Fruit fly (Drosophila melanogaster) whole organism, prepupa: ENCODE results near the gene CG7675.

Source experiments
- Blimp-1 ChIP-seq: fragments of 200-800 bp; sonication (Bioruptor generic); optimal IDR thresholded peaks from 3 replicates; lab custom pipeline; 2017; ENCODE audit warnings: missing biosample characterization, missing genetic modification characterization, mild to moderate bottlenecking, moderate library complexity, missing genetic modification reagents
- CG10631 ChIP-seq: fragments of 200-800 bp; sonication (Bioruptor generic); optimal IDR thresholded peaks from 2 replicates; lab custom pipeline; 2016; ENCODE audit warnings: missing biosample characterization, missing genetic modification characterization
- CG10669 ChIP-seq: fragments of 200-800 bp; sonication (Bioruptor generic); optimal IDR thresholded peaks from 3 replicates; lab custom pipeline; 2018; ENCODE audit warnings: missing biosample characterization, mild to moderate bottlenecking, missing genetic modification characterization, moderate library complexity
- CG11294 ChIP-seq: fragments of 200-800 bp; sonication (Bioruptor generic); IDR thresholded peaks from 2 replicates; pipeline ENCODE4 v1.3.6; 2022; ENCODE audit warnings: missing biosample characterization, missing genetic modification characterization
- CG11762 ChIP-seq: fragments of 200-800 bp; sonication (Bioruptor generic); optimal IDR thresholded peaks from 3 replicates; lab custom pipeline; 2016; ENCODE audit warnings: missing biosample characterization, missing genetic modification characterization; ENCODE audit not compliant: insufficient read depth
- CG11902 ChIP-seq: fragments of 200-800 bp; sonication (Bioruptor generic); optimal IDR thresholded peaks from 3 replicates; lab custom pipeline; 2016; ENCODE audit warnings: missing biosample characterization, missing genetic modification characterization
- CG15336 ChIP-seq: fragments of 200-800 bp; sonication (Bioruptor generic); IDR thresholded peaks from 2 replicates; pipeline ENCODE4 v1.3.6; 2022; ENCODE audit warnings: missing biosample characterization, missing genetic modification characterization
- CG16779 ChIP-seq: fragments of 200-800 bp; sonication (Bioruptor generic); optimal IDR thresholded peaks from 3 replicates; lab custom pipeline; 2017; ENCODE audit warnings: missing biosample characterization, mild to moderate bottlenecking, missing genetic modification characterization
- CG3032 ChIP-seq: fragments of 200-800 bp; optimal IDR thresholded peaks from 2 replicates; lab custom pipeline; 2019; ENCODE audit warnings: missing biosample characterization, mild to moderate bottlenecking, missing genetic modification characterization, moderate library complexity
- CG31627 ChIP-seq: fragments of 200-800 bp; sonication (Bioruptor generic); optimal IDR thresholded peaks from 3 replicates; lab custom pipeline; 2016; ENCODE audit warnings: missing biosample characterization, missing genetic modification characterization
- CG32006 ChIP-seq: fragments of 200-800 bp; sonication (Bioruptor generic); optimal IDR thresholded peaks from 3 replicates; lab custom pipeline; 2017; ENCODE audit warnings: missing biosample characterization, mild to moderate bottlenecking, missing genetic modification characterization
- CG3919 ChIP-seq: fragments of 200-800 bp; sonication (Bioruptor generic); optimal IDR thresholded peaks from 3 replicates; lab custom pipeline; 2016; ENCODE audit warnings: missing biosample characterization, missing genetic modification characterization
- CG4318 ChIP-seq: fragments of 200-800 bp; sonication (Bioruptor generic); optimal IDR thresholded peaks from 3 replicates; lab custom pipeline; 2017; ENCODE audit warnings: missing biosample characterization, mild to moderate bottlenecking, missing genetic modification characterization
- CG6276 ChIP-seq: fragments of 200-800 bp; sonication (Bioruptor generic); optimal IDR thresholded peaks from 2 replicates; lab custom pipeline; 2017; ENCODE audit warnings: missing biosample characterization, mild to moderate bottlenecking, missing genetic modification characterization
- CG6792 ChIP-seq: fragments of 200-800 bp; sonication (Bioruptor generic); optimal IDR thresholded peaks from 3 replicates; lab custom pipeline; 2016; ENCODE audit warnings: missing biosample characterization, missing genetic modification characterization
- CG6808 ChIP-seq: fragments of 200-800 bp; sonication (Bioruptor generic); optimal IDR thresholded peaks from 3 replicates; lab custom pipeline; 2017; ENCODE audit warnings: missing biosample characterization, missing genetic modification characterization, mild to moderate bottlenecking, moderate library complexity, missing genetic modification reagents
- CG6854 ChIP-seq: fragments of 200-800 bp; sonication (Bioruptor generic); optimal IDR thresholded peaks from 2 replicates; lab custom pipeline; 2017; ENCODE audit warnings: missing biosample characterization, mild to moderate bottlenecking, missing genetic modification characterization
- CG7368 ChIP-seq: fragments of 200-800 bp; sonication (Bioruptor generic); optimal IDR thresholded peaks from 3 replicates; lab custom pipeline; 2016; ENCODE audit warnings: missing biosample characterization, missing genetic modification characterization
- CG8119 ChIP-seq: fragments of 200-800 bp; sonication (Bioruptor generic); IDR thresholded peaks from 3 replicates; pipeline ENCODE4 v1.3.6; 2022; ENCODE audit warnings: missing biosample characterization, missing genetic modification characterization
- CG8632 ChIP-seq: fragments of 200-800 bp; sonication (Bioruptor generic); optimal IDR thresholded peaks from 3 replicates; lab custom pipeline; 2016; ENCODE audit warnings: missing biosample characterization, missing genetic modification characterization
- CG9139 ChIP-seq: fragments of 200-800 bp; sonication (Bioruptor generic); optimal IDR thresholded peaks from 3 replicates; lab custom pipeline; 2017; ENCODE audit warnings: missing biosample characterization, mild to moderate bottlenecking, missing genetic modification characterization
- Eip75B ChIP-seq: fragments of 200-800 bp; sonication (Bioruptor generic); optimal IDR thresholded peaks from 3 replicates; lab custom pipeline; 2016; ENCODE audit warnings: missing biosample characterization, missing genetic modification characterization
- Eip78C ChIP-seq: fragments of 200-800 bp; sonication (Bioruptor generic); peaks from one replicate; lab custom pipeline; 2016; ENCODE audit warnings: missing biosample characterization, missing genetic modification characterization
- Eip93F ChIP-seq: fragments of 200-800 bp; sonication (Bioruptor generic); optimal IDR thresholded peaks from 2 replicates; lab custom pipeline; 2016; ENCODE audit warnings: missing biosample characterization, mild to moderate bottlenecking, missing genetic modification characterization
- Ets96B ChIP-seq: fragments of 200-800 bp; optimal IDR thresholded peaks from 2 replicates; lab custom pipeline; 2019; ENCODE audit warnings: missing biosample characterization, mild to moderate bottlenecking, missing genetic modification characterization, moderate library complexity
- Gug ChIP-seq: fragments of 200-800 bp; sonication (Bioruptor generic); IDR thresholded peaks from 2 replicates; pipeline ENCODE4 v1.3.6; 2022; ENCODE audit warnings: missing biosample characterization, missing genetic modification characterization
- Hr38 ChIP-seq: sonication (Bioruptor generic); optimal IDR thresholded peaks from 2 replicates; lab custom pipeline; 2016; ENCODE audit warnings: missing biosample characterization, missing genetic modification characterization
- Hr39 ChIP-seq: fragments of 200-800 bp; sonication (Bioruptor generic); optimal IDR thresholded peaks from 2 replicates; lab custom pipeline; 2016; ENCODE audit warnings: missing biosample characterization, missing genetic modification characterization
- Hr4 ChIP-seq: fragments of 200-800 bp; sonication (Bioruptor generic); optimal IDR thresholded peaks from 3 replicates; lab custom pipeline; 2016; ENCODE audit warnings: missing biosample characterization, missing genetic modification characterization
- Lpt ChIP-seq: fragments of 200-800 bp; sonication (Bioruptor generic); optimal IDR thresholded peaks from 3 replicates; lab custom pipeline; 2016; ENCODE audit warnings: missing biosample characterization, missing genetic modification characterization
- Met ChIP-seq: fragments of 200-800 bp; sonication (Bioruptor generic); optimal IDR thresholded peaks from 3 replicates; lab custom pipeline; 2016; ENCODE audit warnings: missing biosample characterization, missing genetic modification characterization
- OdsH ChIP-seq: fragments of 200-800 bp; sonication (Bioruptor generic); optimal IDR thresholded peaks from 3 replicates; lab custom pipeline; 2016; ENCODE audit warnings: missing biosample characterization, missing genetic modification characterization
- Smox ChIP-seq: fragments of 200-800 bp; sonication (Bioruptor generic); optimal IDR thresholded peaks from 3 replicates; lab custom pipeline; 2016; ENCODE audit warnings: missing biosample characterization, missing genetic modification characterization
- Sox102F ChIP-seq: fragments of 200-800 bp; sonication (Bioruptor generic); optimal IDR thresholded peaks from 2 replicates; lab custom pipeline; 2016; ENCODE audit warnings: missing biosample characterization, mild to moderate bottlenecking, missing genetic modification characterization
- Sox15 ChIP-seq: fragments of 200-800 bp; sonication (Bioruptor generic); optimal IDR thresholded peaks from 3 replicates; lab custom pipeline; 2016; ENCODE audit warnings: missing biosample characterization, missing genetic modification characterization
- cyc ChIP-seq: fragments of 200-800 bp; sonication (Bioruptor generic); optimal IDR thresholded peaks from 3 replicates; lab custom pipeline; 2016; ENCODE audit warnings: missing biosample characterization, missing genetic modification characterization
- dac ChIP-seq: fragments of 200-800 bp; sonication (Bioruptor generic); optimal IDR thresholded peaks from 2 replicates; lab custom pipeline; 2017; ENCODE audit warnings: missing biosample characterization, mild to moderate bottlenecking, missing genetic modification characterization
- dsx ChIP-seq: fragments of 200-800 bp; optimal IDR thresholded peaks from 3 replicates; lab custom pipeline; 2019; ENCODE audit warnings: missing biosample characterization, mild to moderate bottlenecking, missing genetic modification characterization, moderate library complexity; ENCODE audit not compliant: poor library complexity, severe bottlenecking
- eg ChIP-seq: fragments of 200-800 bp; sonication (Bioruptor generic); IDR thresholded peaks from 3 replicates; pipeline ENCODE4 v1.3.6; 2022; ENCODE audit warnings: missing biosample characterization, missing genetic modification characterization
- esn ChIP-seq: fragments of 200-800 bp; sonication (Bioruptor generic); optimal IDR thresholded peaks from 2 replicates; lab custom pipeline; 2016; ENCODE audit warnings: missing biosample characterization, mild to moderate bottlenecking, missing genetic modification characterization, moderate library complexity
- fd85E ChIP-seq: fragments of 200-800 bp; sonication (Bioruptor generic); optimal IDR thresholded peaks from 3 replicates; lab custom pipeline; 2016; ENCODE audit warnings: missing biosample characterization, missing genetic modification characterization
- fkh ChIP-seq: fragments of 200-800 bp; sonication (Bioruptor generic); optimal IDR thresholded peaks from 3 replicates; lab custom pipeline; 2017; ENCODE audit warnings: missing biosample characterization, mild to moderate bottlenecking, missing genetic modification characterization, moderate library complexity
- pdm3 ChIP-seq: fragments of 200-800 bp; sonication (Bioruptor generic); optimal IDR thresholded peaks from 3 replicates; lab custom pipeline; 2016; ENCODE audit warnings: missing biosample characterization, missing genetic modification characterization
- salr ChIP-seq, 2 experiments: fragments of 200-800 bp; sonication (Bioruptor generic); optimal IDR thresholded peaks; 3 replicates each; lab custom pipeline; 2016 to 2018; ENCODE audit warnings: missing biosample characterization in 2 of 2, missing genetic modification characterization in 2 of 2, mild to moderate bottlenecking in 1 of 2
- svp ChIP-seq: fragments of 200-800 bp; sonication (Bioruptor generic); peaks from one replicate; lab custom pipeline; 2016; ENCODE audit warnings: missing biosample characterization, missing genetic modification characterization
- vri ChIP-seq: fragments of 200-800 bp; sonication (Bioruptor generic); optimal IDR thresholded peaks from 3 replicates; lab custom pipeline; 2016; ENCODE audit warnings: missing biosample characterization, mild to moderate bottlenecking, missing genetic modification characterization

CG7675 gene

DNA sequence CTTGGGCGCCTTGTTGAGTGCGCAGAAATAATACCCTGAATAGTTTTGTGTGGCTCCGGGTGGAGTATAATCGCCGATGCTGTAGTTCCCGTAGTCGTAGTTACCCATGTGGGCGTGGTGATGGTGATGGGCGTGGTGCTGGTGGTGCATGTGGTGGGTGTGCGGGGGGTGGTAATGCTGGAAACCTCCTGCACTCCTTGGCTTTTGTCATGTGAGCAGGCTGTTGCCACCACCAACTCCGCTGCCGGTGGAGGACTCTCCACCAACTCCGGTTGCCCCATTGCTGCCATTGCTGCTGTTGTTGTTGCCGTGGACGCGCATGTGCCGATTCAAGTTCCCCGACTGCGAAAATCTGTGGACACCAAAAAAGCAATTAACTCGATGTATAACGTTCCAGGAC, 12.4 kb downstream of the CG7675 start:
- TF ChIP-seq esn (no peak), dsx (no peak), CG8632 (GFP tag; lab: Kevin White, UChicago) (no peak), salr (GFP tag; optimal IDR thresholded peaks at IDR 0.05; lab: Kevin White, UChicago) (no peak), svp (GFP tag; lab: Kevin White, UChicago) (no peak), Met (GFP tag; lab: Kevin White, UChicago) (no peak), vri (GFP tag; lab: Kevin White, UChicago) (no peak), Hr39 (GFP tag; lab: Kevin White, UChicago) (no peak)
- TF ChIP-seq, all 60 proteins: peak for 0

DNA sequence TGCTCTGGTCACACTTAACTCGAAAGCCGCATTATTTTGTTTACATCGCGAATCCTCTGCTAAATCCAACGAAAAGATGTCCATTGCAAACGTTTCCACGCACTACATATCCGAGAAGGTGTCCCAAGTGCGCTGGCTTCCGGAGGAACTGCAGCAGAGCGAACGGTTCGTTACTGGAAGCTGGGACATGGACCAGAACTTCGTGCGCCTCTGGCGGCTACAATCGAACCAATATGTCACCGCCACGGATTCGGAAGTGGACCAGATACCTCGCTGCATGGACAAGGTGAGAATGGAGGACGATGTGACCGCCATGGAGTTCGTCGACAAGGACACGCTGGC, 14.4 kb downstream of the CG7675 start:
- TF ChIP-seq Eip78C (GFP tag; lab: Kevin White, UChicago) (no peak), Met (GFP tag; lab: Kevin White, UChicago) (no peak), CG6792 (no peak), CG7368 (GFP tag; lab: Kevin White, UChicago) (no peak), Gug (GFP tag; lab: Robert Waterston, UW) (no peak), eg (GFP tag; lab: Robert Waterston, UW) (no peak), CG11294 (GFP tag; lab: Robert Waterston, UW) (no peak), CG6808 (GFP tag; lab: Kevin White, UChicago) (no peak)

DNA sequence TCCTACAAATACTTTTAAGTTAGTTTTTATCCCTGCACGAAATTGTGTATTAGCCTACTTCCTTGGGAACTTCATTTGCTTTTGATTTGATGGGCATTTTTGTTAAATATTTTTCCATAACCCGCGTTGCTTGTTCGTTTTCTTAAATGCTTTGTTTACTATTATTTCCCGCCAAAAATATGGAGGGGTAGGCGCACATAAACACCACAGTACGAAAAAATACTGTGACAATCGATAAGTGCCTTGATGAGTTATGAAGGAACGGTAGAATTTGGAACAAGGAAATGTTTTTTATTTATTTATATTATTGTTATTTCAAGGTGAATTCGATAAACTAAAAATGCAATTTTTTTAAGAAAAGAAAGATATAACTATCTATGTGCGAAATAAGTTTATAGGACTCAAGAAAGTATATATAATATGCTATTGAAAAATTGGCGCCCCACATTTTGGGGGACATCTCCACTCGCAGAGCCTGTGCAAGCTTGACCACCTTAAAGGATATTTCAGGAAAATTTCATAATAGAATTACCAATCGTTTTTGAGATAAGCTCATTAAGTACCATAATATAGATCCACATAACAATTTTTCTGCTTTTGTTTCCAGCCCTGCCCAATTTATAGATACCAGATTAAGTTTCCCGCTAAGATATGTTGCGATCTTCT, 14.9 kb downstream of the CG7675 start, which contains the start of the genes WRNexo and Nup43:
TSS of gene WRNexo (minus strand) at position 185 of the 666 bp plus-strand sequence.
TSS of gene Nup43 (plus strand) at position 661 of the 666 bp plus-strand sequence.
- TF ChIP-seq Eip93F (GFP tag; lab: Kevin White, UChicago) (no peak), CG8632 (GFP tag; lab: Kevin White, UChicago) (no peak), Hr4 (GFP tag; lab: Kevin White, UChicago) (peak; percentile 56), esn (peak; percentile 53), cyc (peak; percentile 54), Ets96B (peak; percentile 2), Hr38 (GFP tag; lab: Kevin White, UChicago) (no peak), dac (GFP tag; lab: Kevin White, UChicago) (no peak), CG11294 (GFP tag; lab: Robert Waterston, UW) (no peak), CG6808 (GFP tag; lab: Kevin White, UChicago) (no peak), Met (GFP tag; lab: Kevin White, UChicago) (peak; percentile 21), CG9139 (GFP tag; lab: Kevin White, UChicago) (no peak), CG6792 (peak; percentile 31), Sox15 (GFP tag; lab: Kevin White, UChicago) (peak; percentile 26), CG11902 (peak; percentile 40), vri (GFP tag; lab: Kevin White, UChicago) (no peak), CG32006 (GFP tag; lab: Kevin White, UChicago) (peak; percentile 46), CG10631 (GFP tag; lab: Kevin White, UChicago) (peak; percentile 52), CG6276 (no peak), Eip75B (GFP tag; lab: Kevin White, UChicago) (peak; percentile 30), Blimp-1 (GFP tag; lab: Kevin White, UChicago) (no peak), Smox (GFP tag; lab: Kevin White, UChicago) (peak; percentile 45), pdm3 (GFP tag; lab: Kevin White, UChicago) (peak; percentile 52), Lpt (no peak), OdsH (GFP tag; lab: Kevin White, UChicago) (peak; percentile 52), CG16779 (tag; lab: Kevin White, UChicago) (no peak), Sox102F (GFP tag; lab: Kevin White, UChicago) (no peak), CG8119 (GFP tag; lab: Robert Waterston, UW) (no peak), CG6854 (GFP tag; lab: Kevin White, UChicago) (no peak), CG31627 (GFP tag; lab: Kevin White, UChicago) (peak; percentile 49), CG15336 (no peak), fkh (peak; percentile 47), CG3032 (tag; lab: Kevin White, UChicago) (peak; percentile 43), Eip78C (GFP tag; lab: Kevin White, UChicago) (peak; percentile 72), CG4318 (GFP tag; lab: Kevin White, UChicago) (no peak), Gug (GFP tag; lab: Robert Waterston, UW) (no peak), CG10669 (peak; percentile 6), svp (GFP tag; lab: Kevin White, UChicago) (peak; percentile 65), CG3919 (peak; percentile 30), fd85E (GFP tag; lab: Kevin White, UChicago) (no peak), CG11762 (GFP tag; lab: Kevin White, UChicago) (no peak)
